ENCODE assay signal across 2 worm cellular contexts in the genomic region with DNA sequence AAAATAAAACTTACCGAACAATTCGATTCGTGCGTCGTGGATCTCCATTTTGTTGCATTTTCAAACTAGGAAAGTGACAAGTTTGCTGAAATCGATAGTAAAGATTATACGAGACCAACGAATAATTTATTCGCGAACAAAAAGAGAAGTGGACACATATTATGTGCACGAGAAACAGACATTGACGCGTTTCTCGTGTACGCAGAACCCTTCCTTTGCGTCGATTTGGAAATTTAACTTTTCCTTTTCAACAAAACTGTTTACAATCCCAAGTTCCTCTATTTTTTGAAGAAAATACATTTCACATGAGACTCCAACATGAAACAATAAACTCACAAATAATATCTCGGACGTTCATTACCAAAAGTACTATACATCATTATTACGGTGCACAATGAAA.
TF ChIP-seq lines count a peak whose summit lies in the region.

Gene K10B2.4 (minus strand): TSS at position 138 of the 400 bp plus-strand sequence.

TF ChIP-seq in whole organism, L2 larva, 48 proteins besides CTCF, POLR2A, EP300 and RAD21 (continued from another document):
- TF ChIP-seq nhr-11 (tag; optimal IDR thresholded peaks at IDR 0.05; lab: Kevin White, UChicago) (no peak), unc-55 (GFP tag; optimal IDR thresholded peaks at IDR 0.05; lab: Kevin White, UChicago) (peak; percentile 81), nhr-23 (tag; optimal IDR thresholded peaks at IDR 0.05; lab: Kevin White, UChicago) (no peak), ceh-16 (tag; optimal IDR thresholded peaks at IDR 0.05; lab: Kevin White, UChicago) (peak; percentile 21), gmeb-1 (tag; optimal IDR thresholded peaks at IDR 0.05; lab: Kevin White, UChicago) (peak; percentile 76), lin-13 (GFP tag; optimal IDR thresholded peaks at IDR 0.05; lab: Kevin White, UChicago) (peak; percentile 65), F13H6.1 (tag; optimal IDR thresholded peaks at IDR 0.05; lab: Kevin White, UChicago) (peak; percentile 37)
TF ChIP-seq in whole organism, L2 larva: peak in this region for 18.

TF ChIP-seq in whole organism, L4 larva, 104 proteins besides CTCF, POLR2A, EP300 and RAD21 (continued from another document):
- TF ChIP-seq hif-1 (tag; optimal IDR thresholded peaks at IDR 0.05; lab: Kevin White, UChicago) (peak in 1 of 2 experiments; percentile 8), ama-1 (optimal IDR thresholded peaks at IDR 0.05; lab: Kevin White, UChicago) (peak; percentile 27), mes-2 (tag; optimal IDR thresholded peaks at IDR 0.05; lab: Kevin White, UChicago; ENCODE audit: poor library complexity, severe bottlenecking) (peak; percentile 90), tag-97 (GFP tag; IDR thresholded peaks at IDR 0.05; lab: Robert Waterston, UW) (no peak), ceh-20 (GFP tag; IDR thresholded peaks at IDR 0.05; lab: Robert Waterston, UW) (peak; percentile 46; the same call in 1 of the 2 replicates), zfp-2 (tag; optimal IDR thresholded peaks at IDR 0.05; lab: Kevin White, UChicago) (no peak), ceh-82 (tag; optimal IDR thresholded peaks at IDR 0.05; lab: Kevin White, UChicago) (no peak), dpl-1 (GFP tag; optimal IDR thresholded peaks at IDR 0.05; lab: Kevin White, UChicago) (peak; percentile 78), lsy-2 (tag; optimal IDR thresholded peaks at IDR 0.05; lab: Kevin White, UChicago) (peak in 1 of 2 experiments; percentile 87), arid-1 (GFP tag; conservative IDR thresholded peaks at IDR 0.05; lab: Robert Waterston, UW) (0 out of 2 replicates have a peak, but pooled peaks have one; percentile 16), fkh-10 (GFP tag; optimal IDR thresholded peaks at IDR 0.05; lab: Kevin White, UChicago) (no peak), aha-1 (tag; lab: Kevin White, UChicago) (peak; percentile 92), jun-1 (tag; optimal IDR thresholded peaks at IDR 0.05; lab: Kevin White, UChicago) (no peak), nhr-10 (tag; optimal IDR thresholded peaks at IDR 0.05; lab: Kevin White, UChicago) (no peak), T20F7.1 (GFP tag; optimal IDR thresholded peaks at IDR 0.05; lab: Kevin White, UChicago) (peak; percentile 57), pha-4 (GFP tag; IDR thresholded peaks at IDR 0.05; lab: Robert Waterston, UW) (no peak), pha-4 (tag; optimal IDR thresholded peaks at IDR 0.05; lab: Kevin White, UChicago) (peak; percentile 39), F44E2.7 (GFP tag; IDR thresholded peaks at IDR 0.05; lab: Robert Waterston, UW) (no peak), daf-16 (GFP tag; optimal IDR thresholded peaks at IDR 0.05; lab: Kevin White, UChicago) (no peak), daf-16 (tag; optimal IDR thresholded peaks at IDR 0.05; lab: Kevin White, UChicago) (peak; percentile 67), mep-1 (tag; optimal IDR thresholded peaks at IDR 0.05; lab: Kevin White, UChicago) (peak; percentile 87), hmg-1.1 (GFP tag; IDR thresholded peaks at IDR 0.05; lab: Robert Waterston, UW) (peak; percentile 60), F26F4.8 (GFP tag; conservative IDR thresholded peaks at IDR 0.05; lab: Robert Waterston, UW) (no peak), unc-130 (GFP tag; optimal IDR thresholded peaks at IDR 0.05; lab: Kevin White, UChicago) (no peak), lin-38 (GFP tag; IDR thresholded peaks at IDR 0.05; lab: Robert Waterston, UW) (peak; percentile 81), ctbp-1 (GFP tag; IDR thresholded peaks at IDR 0.05; lab: Robert Waterston, UW) (no peak), nhr-11 (tag; optimal IDR thresholded peaks at IDR 0.05; lab: Kevin White, UChicago) (peak; percentile 8), zip-2 (tag; optimal IDR thresholded peaks at IDR 0.05; lab: Kevin White, UChicago) (no peak), mxl-2 (GFP tag; conservative IDR thresholded peaks at IDR 0.05; lab: Robert Waterston, UW) (no peak), sdz-12 (GFP tag; optimal IDR thresholded peaks at IDR 0.05; lab: Kevin White, UChicago) (no peak), T26A8.4 (GFP tag; IDR thresholded peaks at IDR 0.05; lab: Robert Waterston, UW) (0 out of 2 replicates have a peak, but pooled peaks have one; percentile 26), dmd-8 (GFP tag; IDR thresholded peaks at IDR 0.05; lab: Robert Waterston, UW) (no peak), dve-1 (tag; optimal IDR thresholded peaks at IDR 0.05; lab: Kevin White, UChicago; ENCODE audit: insufficient read depth) (peak; percentile 35), spr-1 (tag; optimal IDR thresholded peaks at IDR 0.05; lab: Kevin White, UChicago) (no peak), F37D6.2 (tag; optimal IDR thresholded peaks at IDR 0.05; lab: Kevin White, UChicago) (no peak), dmd-6 (GFP tag; IDR thresholded peaks at IDR 0.05; lab: Robert Waterston, UW) (no peak), ceh-44 (GFP tag; IDR thresholded peaks at IDR 0.05; lab: Robert Waterston, UW) (no peak), rbr-2 (tag; optimal IDR thresholded peaks at IDR 0.05; lab: Kevin White, UChicago) (peak; percentile 48), zag-1 (tag; optimal IDR thresholded peaks at IDR 0.05; lab: Kevin White, UChicago) (no peak), ZK337.2 (GFP tag; IDR thresholded peaks at IDR 0.05; lab: Robert Waterston, UW) (no peak), attf-4 (tag; optimal IDR thresholded peaks at IDR 0.05; lab: Kevin White, UChicago) (no peak), daf-12 (tag; optimal IDR thresholded peaks at IDR 0.05; lab: Kevin White, UChicago) (no peak), snpc-1.2 (GFP tag; IDR thresholded peaks at IDR 0.05; lab: Robert Waterston, UW) (no peak), R02D3.7 (tag; optimal IDR thresholded peaks at IDR 0.05; lab: Kevin White, UChicago) (no peak)
TF ChIP-seq in whole organism, L4 larva: peak in this region for 26.
